Fruit fly (Drosophila melanogaster): ENCODE data around the gene CG5412.

CG5412 gene

dm6 chr3R:20594194-20595144, 17.6 kb downstream of the CG5412 start (continued):
- TF ChIP-seq CG14965 (GFP tag; optimal IDR thresholded peaks at IDR 0.05; ENCODE audit: borderline replicate concordance): no peak
- TF ChIP-seq CG31365 (tag; optimal IDR thresholded peaks at IDR 0.05): no peak
- no peak for TF ChIP-seq Hmx (GFP tag; optimal IDR thresholded peaks at IDR 0.05)
- TF ChIP-seq CG2116 (GFP tag; optimal IDR thresholded peaks at IDR 0.05): peak; percentile 50
- peak; percentile 87 for TF ChIP-seq Meics (GFP tag; optimal IDR thresholded peaks at IDR 0.05)
- TF ChIP-seq ttk (GFP tag; IDR thresholded peaks at IDR 0.05): peak; percentile 81
- no peak for TF ChIP-seq CG7786 (GFP tag; optimal IDR thresholded peaks at IDR 0.05)
- peak; percentile 43 for TF ChIP-seq kay (GFP tag; optimal IDR thresholded peaks at IDR 0.05)
- peak; percentile 81 for TF ChIP-seq CG18476 (GFP tag; optimal IDR thresholded peaks at IDR 0.05)
- TF ChIP-seq HLH54F (GFP tag; optimal IDR thresholded peaks at IDR 0.05): no peak
- TF ChIP-seq CG8089 (GFP tag; optimal IDR thresholded peaks at IDR 0.05): no peak
- no peak for TF ChIP-seq Dp (GFP tag; optimal IDR thresholded peaks at IDR 0.05)
- no peak for TF ChIP-seq CG16813 (GFP tag; IDR thresholded peaks at IDR 0.05; ENCODE audit: partially characterized antibody)
- TF ChIP-seq CG15073 (GFP tag; optimal IDR thresholded peaks at IDR 0.05): no peak
- TF ChIP-seq unc-4 (GFP tag; IDR thresholded peaks at IDR 0.05; ENCODE audit: partially characterized antibody): no peak
- peak; percentile 68 for TF ChIP-seq Chrac-16 (GFP tag; optimal IDR thresholded peaks at IDR 0.05)
- TF ChIP-seq tap (tag; optimal IDR thresholded peaks at IDR 0.05): peak; percentile 84
- TF ChIP-seq CG12219 (GFP tag; optimal IDR thresholded peaks at IDR 0.05): peak; percentile 41
- no peak for TF ChIP-seq dm (GFP tag; optimal IDR thresholded peaks at IDR 0.05)
- peak; percentile 82 for TF ChIP-seq Drgx (GFP tag; IDR thresholded peaks at IDR 0.05)
- TF ChIP-seq MBD-R2 (GFP tag; IDR thresholded peaks at IDR 0.05): no peak; the same call in 1 of the 2 replicates
- peak; percentile 53 for TF ChIP-seq klu (GFP tag; IDR thresholded peaks at IDR 0.05)
- TF ChIP-seq CG12236 (GFP tag; optimal IDR thresholded peaks at IDR 0.05): no peak
- peak; percentile 79 for TF ChIP-seq Max (GFP tag; optimal IDR thresholded peaks at IDR 0.05)
- TF ChIP-seq CG16815 (GFP tag; optimal IDR thresholded peaks at IDR 0.05): peak; percentile 89
- peak; percentile 59 for TF ChIP-seq CG1832 (GFP tag; optimal IDR thresholded peaks at IDR 0.05)
- TF ChIP-seq CG13775 (GFP tag; optimal IDR thresholded peaks at IDR 0.05): peak; percentile 85
- TF ChIP-seq CG2875 (GFP tag; optimal IDR thresholded peaks at IDR 0.05): peak; percentile 85
- TF ChIP-seq ac (GFP tag; optimal IDR thresholded peaks at IDR 0.05): peak; percentile 91
- peak; percentile 43 for TF ChIP-seq CG4617 (GFP tag; optimal IDR thresholded peaks at IDR 0.05; ENCODE audit: borderline replicate concordance)
- peak; percentile 97 for TF ChIP-seq dmrt11E (tag; optimal IDR thresholded peaks at IDR 0.05)
- peak; percentile 10; the same call in 2 of the 3 replicates for TF ChIP-seq B-H1 (GFP tag; IDR thresholded peaks at IDR 0.05)
- TF ChIP-seq run (tag; optimal IDR thresholded peaks at IDR 0.05): peak; percentile 87
- TF ChIP-seq CG1233 (GFP tag; optimal IDR thresholded peaks at IDR 0.05): peak; percentile 86
- TF ChIP-seq Rx (GFP tag; IDR thresholded peaks at IDR 0.05): 0 out of 2 replicates have a peak, but pooled peaks have one; percentile 32
- no peak for TF ChIP-seq hb (GFP tag; IDR thresholded peaks at IDR 0.05; ENCODE audit: partially characterized antibody)
- TF ChIP-seq CG15479 (GFP tag; optimal IDR thresholded peaks at IDR 0.05): peak; percentile 87
- peak; percentile 79 to 95 for TF ChIP-seq bsh (GFP tag; optimal IDR thresholded peaks at IDR 0.05)
- no peak for TF ChIP-seq sr (GFP tag; IDR thresholded peaks at IDR 0.05)
- peak; percentile 75 for TF ChIP-seq sisA (GFP tag; IDR thresholded peaks at IDR 0.05)
- TF ChIP-seq grau (tag; optimal IDR thresholded peaks at IDR 0.05): peak; percentile 93
- TF ChIP-seq CG1792 (GFP tag; optimal IDR thresholded peaks at IDR 0.05): peak; percentile 6
- peak; percentile 77 for TF ChIP-seq CG12155 (GFP tag; optimal IDR thresholded peaks at IDR 0.05)
- TF ChIP-seq NFAT (GFP tag; IDR thresholded peaks at IDR 0.05): 0 out of 2 replicates have a peak, but pooled peaks have one; percentile 8
- TF ChIP-seq Pdp1 (GFP tag; optimal IDR thresholded peaks at IDR 0.05): peak in 1 of 2 experiments; percentile 13
- peak; percentile 81 for TF ChIP-seq CG7357 (GFP tag; IDR thresholded peaks at IDR 0.05)
- peak; percentile 70 for TF ChIP-seq trh (GFP tag; optimal IDR thresholded peaks at IDR 0.05)
- peak; percentile 49 for TF ChIP-seq Rfx (GFP tag; IDR thresholded peaks at IDR 0.05)

All from whole organism, embryonic.